Fruit fly (Drosophila melanogaster): Measurements from ENCODE around the gene CG43117.

The CG43117 gene

DNA sequence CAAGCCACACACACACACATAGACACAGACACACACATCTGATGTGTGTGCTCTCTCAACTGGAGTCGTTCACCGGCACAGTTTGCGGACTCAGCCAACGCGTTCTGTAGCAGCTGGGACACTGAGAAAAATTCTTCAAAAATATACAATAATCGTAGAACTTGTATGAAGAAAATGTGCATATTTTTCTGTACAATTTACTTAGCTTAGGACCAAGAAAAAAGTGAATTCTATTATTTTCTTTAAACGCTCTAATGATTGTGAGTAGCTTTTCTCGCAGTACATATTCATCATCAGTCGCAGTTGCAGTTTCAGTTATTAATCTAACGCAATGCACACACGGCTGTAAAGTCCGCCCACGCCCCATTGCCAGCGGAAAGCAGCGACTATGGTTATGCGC, 41.8 kb downstream of the CG43117 start (continued):
- no peak for TF ChIP-seq CG8319 (GFP tag; optimal IDR thresholded peaks at IDR 0.05)
- peak; percentile 70 for TF ChIP-seq CG3919 (GFP tag; optimal IDR thresholded peaks at IDR 0.05)
- TF ChIP-seq fd85E (GFP tag; optimal IDR thresholded peaks at IDR 0.05) = no peak
- TF ChIP-seq ss (GFP tag; optimal IDR thresholded peaks at IDR 0.05) = no peak
- peak; percentile 45 for TF ChIP-seq CG11762 (GFP tag; optimal IDR thresholded peaks at IDR 0.05; ENCODE audit: insufficient read depth)
- TF ChIP-seq vri (GFP tag; optimal IDR thresholded peaks at IDR 0.05) = no peak
- no peak for TF ChIP-seq Sox102F (GFP tag; optimal IDR thresholded peaks at IDR 0.05)
- TF ChIP-seq CG11294 (GFP tag; IDR thresholded peaks at IDR 0.05) = peak; percentile 75
- peak; percentile 51 for TF ChIP-seq spab (GFP tag; optimal IDR thresholded peaks at IDR 0.05)
- TF ChIP-seq CG31627 (GFP tag; optimal IDR thresholded peaks at IDR 0.05) = no peak
- no peak for TF ChIP-seq CG34406 (GFP tag; optimal IDR thresholded peaks at IDR 0.05)
- TF ChIP-seq Blimp-1 (GFP tag; optimal IDR thresholded peaks at IDR 0.05) = no peak
- TF ChIP-seq fd59A (GFP tag; optimal IDR thresholded peaks at IDR 0.05) = no peak
- TF ChIP-seq Eip75B (GFP tag; optimal IDR thresholded peaks at IDR 0.05) = peak; percentile 69
- TF ChIP-seq CG1621 (tag; optimal IDR thresholded peaks at IDR 0.05) = peak; percentile 14
- no peak for TF ChIP-seq CG8632 (GFP tag; optimal IDR thresholded peaks at IDR 0.05)
- peak; percentile 53 for TF ChIP-seq OdsH (GFP tag; optimal IDR thresholded peaks at IDR 0.05)
- TF ChIP-seq Lpt (GFP tag; optimal IDR thresholded peaks at IDR 0.05) = peak; percentile 63
- peak; percentile 81 for TF ChIP-seq CG8119 (GFP tag; IDR thresholded peaks at IDR 0.05)
- no peak for TF ChIP-seq CG6854 (GFP tag; optimal IDR thresholded peaks at IDR 0.05)
- TF ChIP-seq net (GFP tag; optimal IDR thresholded peaks at IDR 0.05) = peak; percentile 31
- peak; percentile 65 for TF ChIP-seq Ets96B (tag; optimal IDR thresholded peaks at IDR 0.05)
- peak; percentile 44 for TF ChIP-seq Eip78C (GFP tag)
- no peak for TF ChIP-seq svp (GFP tag)
- no peak for TF ChIP-seq topi (GFP tag; optimal IDR thresholded peaks at IDR 0.05)
- peak; percentile 88 for TF ChIP-seq eg (GFP tag; IDR thresholded peaks at IDR 0.05)
- no peak for TF ChIP-seq dsx (GFP tag; optimal IDR thresholded peaks at IDR 0.05; ENCODE audit: poor library complexity, severe bottlenecking)
- TF ChIP-seq cyc (GFP tag; optimal IDR thresholded peaks at IDR 0.05) = peak; percentile 30
- peak in 1 of 2 experiments; percentile 47 for TF ChIP-seq salr (GFP tag; optimal IDR thresholded peaks at IDR 0.05)
- TF ChIP-seq CG15336 (GFP tag; IDR thresholded peaks at IDR 0.05) = peak; percentile 85
- peak; percentile 87 for TF ChIP-seq CG6163 (GFP tag; IDR thresholded peaks at IDR 0.05)

DNA sequence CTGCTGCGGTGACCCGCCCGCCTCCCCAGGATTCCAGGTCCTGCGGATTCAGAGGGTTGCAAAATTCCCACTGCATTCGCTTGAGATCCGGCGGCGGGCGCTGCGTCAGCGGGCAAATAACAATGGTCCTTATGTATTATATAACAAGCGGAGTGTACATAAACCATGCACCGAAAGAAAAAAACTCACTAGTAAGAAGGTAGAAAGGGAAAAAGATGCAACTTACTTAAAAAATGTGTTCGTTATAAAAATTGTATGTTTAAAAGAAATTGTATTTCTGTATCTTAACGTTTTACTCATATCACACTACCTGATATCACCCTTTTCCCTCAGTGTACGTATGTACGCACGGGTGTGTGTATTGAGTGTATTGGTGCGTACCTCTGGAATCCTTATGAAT, 44.5 kb downstream of the CG43117 start:
- peak; percentile 50 for TF ChIP-seq Sox15 (GFP tag; optimal IDR thresholded peaks at IDR 0.05)
- TF ChIP-seq CG8319 (GFP tag; optimal IDR thresholded peaks at IDR 0.05) = peak; percentile 30
- TF ChIP-seq ss (GFP tag; optimal IDR thresholded peaks at IDR 0.05) = peak; percentile 21 to 76
- TF ChIP-seq salr (GFP tag; optimal IDR thresholded peaks at IDR 0.05) = peak in 1 of 2 experiments; percentile 40
- TF ChIP-seq CG34406 (GFP tag; optimal IDR thresholded peaks at IDR 0.05) = peak; percentile 63
- TF ChIP-seq CG10631 (GFP tag; optimal IDR thresholded peaks at IDR 0.05) = peak; percentile 61
- no peak for TF ChIP-seq Hr38 (GFP tag; optimal IDR thresholded peaks at IDR 0.05)
- TF ChIP-seq CG32006 (GFP tag; optimal IDR thresholded peaks at IDR 0.05) = peak; percentile 47
- TF ChIP-seq CG6854 (GFP tag; optimal IDR thresholded peaks at IDR 0.05) = peak; percentile 36
- TF ChIP-seq CG11902 (GFP tag; optimal IDR thresholded peaks at IDR 0.05) = peak; percentile 30
- TF ChIP-seq CG1621 (tag; optimal IDR thresholded peaks at IDR 0.05) = peak; percentile 63
- TF ChIP-seq CG6792 (GFP tag; optimal IDR thresholded peaks at IDR 0.05) = peak; percentile 76
- no peak for TF ChIP-seq CG6276 (GFP tag; optimal IDR thresholded peaks at IDR 0.05)
- TF ChIP-seq eg (GFP tag; IDR thresholded peaks at IDR 0.05) = peak; percentile 49; the same call in 2 of the 3 replicates
- peak; percentile 77 for TF ChIP-seq cyc (GFP tag; optimal IDR thresholded peaks at IDR 0.05)
- peak; percentile 80 for TF ChIP-seq CG6163 (GFP tag; IDR thresholded peaks at IDR 0.05)
- TF ChIP-seq fkh (GFP tag; optimal IDR thresholded peaks at IDR 0.05) = no peak
- TF ChIP-seq Eip75B (GFP tag; optimal IDR thresholded peaks at IDR 0.05) = peak; percentile 73
- TF ChIP-seq OdsH (GFP tag; optimal IDR thresholded peaks at IDR 0.05) = peak; percentile 72
- TF ChIP-seq achi (GFP tag; optimal IDR thresholded peaks at IDR 0.05) = peak; percentile 69
- TF ChIP-seq CG8632 (GFP tag; optimal IDR thresholded peaks at IDR 0.05) = peak; percentile 61
- peak; percentile 81 for TF ChIP-seq vri (GFP tag; optimal IDR thresholded peaks at IDR 0.05)
- peak; percentile 34; the same call in 1 of the 2 replicates for TF ChIP-seq Gug (GFP tag; IDR thresholded peaks at IDR 0.05)
- TF ChIP-seq Ets96B (tag; optimal IDR thresholded peaks at IDR 0.05) = peak; percentile 75
- 0 out of 2 replicates have a peak, but pooled peaks have one; percentile 25 for TF ChIP-seq CG15336 (GFP tag; IDR thresholded peaks at IDR 0.05)
- peak; percentile 92 for TF ChIP-seq Eip78C (GFP tag)
- TF ChIP-seq CG9139 (GFP tag; optimal IDR thresholded peaks at IDR 0.05) = peak; percentile 52
- no peak for TF ChIP-seq CG11294 (GFP tag; IDR thresholded peaks at IDR 0.05)
- TF ChIP-seq CG7368 (GFP tag; optimal IDR thresholded peaks at IDR 0.05) = peak; percentile 21
- no peak for TF ChIP-seq Eip93F (GFP tag; optimal IDR thresholded peaks at IDR 0.05)
- peak; percentile 76 for TF ChIP-seq acj6 (GFP tag; optimal IDR thresholded peaks at IDR 0.05)
- TF ChIP-seq CG11762 (GFP tag; optimal IDR thresholded peaks at IDR 0.05; ENCODE audit: insufficient read depth) = peak; percentile 55
- TF ChIP-seq CG10669 (GFP tag; optimal IDR thresholded peaks at IDR 0.05) = peak; percentile 64
- TF ChIP-seq Sox102F (GFP tag; optimal IDR thresholded peaks at IDR 0.05) = peak; percentile 78
- peak; percentile 77 for TF ChIP-seq Met (GFP tag; optimal IDR thresholded peaks at IDR 0.05)
- no peak for TF ChIP-seq Lpt (GFP tag; optimal IDR thresholded peaks at IDR 0.05)
